Fruit fly (Drosophila melanogaster) S2 (cell line): ENCODE data around the gene pum.

Source experiments
- CG8478 ChIP-seq: fragments of >200 bp; optimal IDR thresholded peaks from 2 replicates; lab custom pipeline; 2018
- CTCF ChIP-seq, 2 experiments: fragments of >200 bp; optimal IDR thresholded peaks; 2 replicates each; lab custom pipeline; 2018

DNA sequence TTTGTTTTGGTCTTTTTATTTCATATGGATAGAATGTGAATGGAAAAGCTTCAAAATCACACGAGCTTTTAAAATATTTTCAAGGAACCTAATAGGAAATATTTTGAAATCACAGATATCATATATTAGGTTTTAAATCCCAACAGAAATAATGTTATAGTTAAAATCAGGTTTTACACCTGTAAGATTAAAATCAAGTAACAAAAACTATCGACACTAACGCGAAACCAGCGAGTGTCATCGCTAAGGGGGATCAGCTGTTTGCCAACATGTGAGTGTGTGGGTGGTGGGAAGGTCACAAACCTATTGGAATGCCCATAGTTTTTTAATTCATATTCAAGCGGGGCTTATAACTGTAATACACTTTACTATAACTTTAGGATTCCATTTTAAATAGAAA is 198.8 kb downstream of the pum start, which contains the start of gene hyx:
- TF ChIP-seq CG8478 (no peak), CTCF (optimal IDR thresholded peaks at IDR 0.05; lab: Kevin White, UChicago) (no peak)
